Worm (Caenorhabditis elegans) whole organism, L1 larva: Measurements from ENCODE around the gene C14E2.6.

Source experiments
- C04F5.9 ChIP-seq: sonication (generic microtip); optimal IDR thresholded peaks from 2 replicates; lab custom pipeline; 2016; ENCODE audit warnings: missing genetic modification characterization, missing compliant biosample characterization
- C16A3.4 ChIP-seq: fragments of 150-350 bp; optimal IDR thresholded peaks from 2 replicates; lab custom pipeline; 2014; ENCODE audit warnings: missing biosample characterization, missing genetic modification characterization
- aha-1 ChIP-seq: fragments of 150-350 bp; optimal IDR thresholded peaks from 2 replicates; lab custom pipeline; 2014; ENCODE audit warnings: missing biosample characterization, missing genetic modification characterization
- ceh-82 ChIP-seq, 3 experiments: fragments of 150-350 bp in 1 of 3; sonication (generic microtip) in 2 of 3; optimal IDR thresholded peaks; 2 replicates each; lab custom pipeline; 2014 to 2017; ENCODE audit warnings: missing biosample characterization in 3 of 3, missing genetic modification characterization in 3 of 3
- ceh-90 ChIP-seq: sonication (generic microtip); optimal IDR thresholded peaks from 2 replicates; lab custom pipeline; 2016; ENCODE audit warnings: missing genetic modification characterization, missing compliant biosample characterization
- ces-1 ChIP-seq: fragments of 150-350 bp; optimal IDR thresholded peaks from 2 replicates; lab custom pipeline; 2014; ENCODE audit warnings: missing biosample characterization, missing genetic modification reagents, missing genetic modification characterization
- dpl-1 ChIP-seq, 3 experiments: fragments of 150-350 bp in 2 of 3; sonication (generic microtip) in 1 of 3; optimal IDR thresholded peaks; 2 replicates each; lab custom pipeline; 2014 to 2017; ENCODE audit warnings: missing biosample characterization in 3 of 3, missing genetic modification characterization in 3 of 3, missing genetic modification reagents in 3 of 3
- dsc-1 ChIP-seq: sonication (generic microtip); optimal IDR thresholded peaks from 2 replicates; lab custom pipeline; 2016; ENCODE audit warnings: mild to moderate bottlenecking, missing genetic modification characterization, missing compliant biosample characterization
- efl-1 ChIP-seq, 4 experiments: fragments of 150-350 bp; optimal IDR thresholded peaks in 3 of 4; peaks in 1 of 4; 1 replicate in 1 of 4; 2 replicates in 3 of 4; lab custom pipeline; 2014; ENCODE audit warnings: missing biosample characterization in 2 of 4, missing genetic modification characterization in 2 of 4, missing genetic modification reagents in 2 of 4
- elt-2 ChIP-seq: sonication (generic microtip); optimal IDR thresholded peaks from 2 replicates; lab custom pipeline; 2016; ENCODE audit warnings: missing genetic modification characterization, mild to moderate bottlenecking, inconsistent platforms, missing compliant biosample characterization, missing genetic modification reagents
- elt-3 ChIP-seq, 6 experiments: fragments of 150-350 bp in 1 of 6; sonication (generic microtip); optimal IDR thresholded peaks; 2 replicates each; lab custom pipeline; 2017 to 2018; ENCODE audit warnings: missing biosample characterization in 6 of 6, missing genetic modification characterization in 6 of 6, inconsistent platforms in 1 of 6
- fkh-8 ChIP-seq: sonication (generic microtip); optimal IDR thresholded peaks from 2 replicates; lab custom pipeline; 2016; ENCODE audit warnings: mild to moderate bottlenecking, missing genetic modification characterization, missing compliant biosample characterization
- grh-1 ChIP-seq: fragments of 200-800 bp; sonication (Bioruptor generic); IDR thresholded peaks from 2 replicates; pipeline ENCODE4 v1.3.6; 2022; ENCODE audit warnings: missing genetic modification reagents, missing genetic modification characterization, missing compliant biosample characterization
- hlh-17 ChIP-seq: fragments of 200-800 bp; sonication (Bioruptor generic); optimal IDR thresholded peaks from 2 replicates; lab custom pipeline; 2018; ENCODE audit warnings: missing genetic modification characterization, mild to moderate bottlenecking, missing compliant biosample characterization, moderate library complexity, borderline replicate concordance
- hpl-2 ChIP-seq: fragments of 150-350 bp; optimal IDR thresholded peaks from 2 replicates; lab custom pipeline; 2014; ENCODE audit warnings: missing biosample characterization, missing genetic modification reagents, missing genetic modification characterization
- irx-1 ChIP-seq: sonication (generic microtip); optimal IDR thresholded peaks from 2 replicates; lab custom pipeline; 2016; ENCODE audit warnings: missing genetic modification characterization, missing compliant biosample characterization
- jun-1 ChIP-seq: fragments of 150-350 bp; optimal IDR thresholded peaks from 2 replicates; lab custom pipeline; 2014; ENCODE audit warnings: missing biosample characterization, missing genetic modification reagents, missing genetic modification characterization
- lin-13 ChIP-seq: fragments of 150-350 bp; optimal IDR thresholded peaks from 2 replicates; lab custom pipeline; 2014; ENCODE audit warnings: missing biosample characterization, missing genetic modification reagents, missing genetic modification characterization
- lin-14 ChIP-seq: fragments of 200-800 bp; sonication (Bioruptor generic); optimal IDR thresholded peaks from 2 replicates; lab custom pipeline; 2018; ENCODE audit warnings: mild to moderate bottlenecking, missing genetic modification characterization, moderate library complexity, missing compliant biosample characterization
- lin-15B ChIP-seq: fragments of 150-350 bp; sonication (generic microtip); optimal IDR thresholded peaks from 3 replicates; lab custom pipeline; 2014; ENCODE audit warnings: missing biosample characterization, missing genetic modification characterization
- lin-35 ChIP-seq, 2 experiments: fragments of 150-350 bp; optimal IDR thresholded peaks; 2 replicates each; lab custom pipeline; 2014; ENCODE audit warnings: missing biosample characterization in 2 of 2, missing genetic modification characterization in 2 of 2, missing genetic modification reagents in 2 of 2
- lir-3 ChIP-seq: sonication (generic microtip); optimal IDR thresholded peaks from 2 replicates; lab custom pipeline; 2016; ENCODE audit warnings: mild to moderate bottlenecking, missing genetic modification characterization, moderate library complexity, missing compliant biosample characterization; ENCODE audit not compliant: poor library complexity
- lsy-2 ChIP-seq, 2 experiments: fragments of 150-350 bp; optimal IDR thresholded peaks; 2 replicates each; lab custom pipeline; 2014; ENCODE audit warnings: missing biosample characterization in 2 of 2, missing genetic modification characterization in 2 of 2
- mdl-1 ChIP-seq, 2 experiments: fragments of 150-350 bp; optimal IDR thresholded peaks; 2 replicates each; lab custom pipeline; 2014 to 2017; ENCODE audit warnings: missing biosample characterization in 2 of 2, missing genetic modification characterization in 2 of 2, inconsistent platforms in 1 of 2
- mep-1 ChIP-seq: fragments of 150-350 bp; optimal IDR thresholded peaks from 2 replicates; lab custom pipeline; 2014; ENCODE audit warnings: missing biosample characterization, missing genetic modification characterization
- nhr-11 ChIP-seq: fragments of 150-350 bp; optimal IDR thresholded peaks from 2 replicates; lab custom pipeline; 2014; ENCODE audit warnings: missing biosample characterization, missing genetic modification characterization
- nhr-20 ChIP-seq: sonication (generic microtip); optimal IDR thresholded peaks from 2 replicates; lab custom pipeline; 2016; ENCODE audit warnings: mild to moderate bottlenecking, missing genetic modification characterization, missing compliant biosample characterization
- nhr-47 ChIP-seq: sonication (generic microtip); optimal IDR thresholded peaks from 2 replicates; lab custom pipeline; 2016; ENCODE audit warnings: mild to moderate bottlenecking, missing genetic modification characterization, moderate library complexity, missing compliant biosample characterization
- nhr-71 ChIP-seq: sonication (generic microtip); optimal IDR thresholded peaks from 2 replicates; lab custom pipeline; 2016; ENCODE audit warnings: mild to moderate bottlenecking, missing genetic modification characterization, moderate library complexity, missing compliant biosample characterization
- nhr-76 ChIP-seq: sonication (generic microtip); optimal IDR thresholded peaks from 2 replicates; lab custom pipeline; 2017; ENCODE audit warnings: missing biosample characterization, missing genetic modification characterization
- nhr-77 ChIP-seq: fragments of 150-350 bp; optimal IDR thresholded peaks from 2 replicates; lab custom pipeline; 2014; ENCODE audit warnings: missing biosample characterization, missing genetic modification characterization
- nhr-85 ChIP-seq: sonication (generic microtip); peaks from one replicate; lab custom pipeline; 2016; ENCODE audit warnings: missing genetic modification characterization, inconsistent platforms, missing compliant biosample characterization
- nhr-90 ChIP-seq: sonication (generic microtip); optimal IDR thresholded peaks from 2 replicates; lab custom pipeline; 2016; ENCODE audit warnings: mild to moderate bottlenecking, missing genetic modification characterization, missing compliant biosample characterization; ENCODE audit not compliant: poor library complexity
- pag-3 ChIP-seq: sonication (generic microtip); optimal IDR thresholded peaks from 2 replicates; lab custom pipeline; 2017; ENCODE audit warnings: missing genetic modification characterization, mild to moderate bottlenecking, missing compliant biosample characterization, antibody characterized with exemption, borderline replicate concordance; ENCODE audit not compliant: insufficient read depth
- rnt-1 ChIP-seq: sonication (generic microtip); optimal IDR thresholded peaks from 2 replicates; lab custom pipeline; 2016; ENCODE audit warnings: mild to moderate bottlenecking, missing genetic modification characterization, moderate library complexity, missing compliant biosample characterization
- skn-1 ChIP-seq: fragments of 150-350 bp; optimal IDR thresholded peaks from 2 replicates; lab custom pipeline; 2014; ENCODE audit warnings: missing biosample characterization, missing genetic modification characterization
- snu-23 ChIP-seq: sonication (generic microtip); optimal IDR thresholded peaks from 2 replicates; lab custom pipeline; 2016; ENCODE audit warnings: missing genetic modification characterization, missing compliant biosample characterization
- sox-4 ChIP-seq: sonication (generic microtip); optimal IDR thresholded peaks from 2 replicates; lab custom pipeline; 2016; ENCODE audit warnings: missing genetic modification characterization, missing compliant biosample characterization
- sup-37 ChIP-seq: fragments of 200-800 bp; sonication (Bioruptor generic); optimal IDR thresholded peaks from 2 replicates; lab custom pipeline; 2018; ENCODE audit warnings: mild to moderate bottlenecking, missing genetic modification characterization, missing compliant biosample characterization
- swsn-7 ChIP-seq: sonication (generic microtip); optimal IDR thresholded peaks from 2 replicates; lab custom pipeline; 2016; ENCODE audit warnings: missing genetic modification characterization, missing compliant biosample characterization
- tbx-2 ChIP-seq: sonication (generic microtip); optimal IDR thresholded peaks from 2 replicates; lab custom pipeline; 2016; ENCODE audit warnings: missing genetic modification characterization, missing compliant biosample characterization
- tlp-1 ChIP-seq: fragments of 150-350 bp; optimal IDR thresholded peaks from 2 replicates; lab custom pipeline; 2014; ENCODE audit warnings: missing biosample characterization, missing genetic modification characterization
- unc-130 ChIP-seq: fragments of 150-350 bp; optimal IDR thresholded peaks from 2 replicates; lab custom pipeline; 2017; ENCODE audit warnings: missing biosample characterization, missing genetic modification characterization, inconsistent platforms
- vab-15 ChIP-seq: sonication (generic microtip); optimal IDR thresholded peaks from 2 replicates; lab custom pipeline; 2017; ENCODE audit warnings: missing genotype, mild to moderate bottlenecking, missing genetic modification characterization, missing compliant biosample characterization
- xbp-1 ChIP-seq: sonication (generic microtip); optimal IDR thresholded peaks from 2 replicates; lab custom pipeline; 2016; ENCODE audit warnings: missing genetic modification characterization, missing compliant biosample characterization
- ztf-11 ChIP-seq, 2 experiments: sonication (generic microtip); optimal IDR thresholded peaks; 2 replicates each; lab custom pipeline; 2016 to 2017; ENCODE audit warnings: missing genetic modification characterization in 2 of 2, missing biosample characterization in 1 of 2, missing compliant biosample characterization in 1 of 2

The C14E2.6 gene

DNA sequence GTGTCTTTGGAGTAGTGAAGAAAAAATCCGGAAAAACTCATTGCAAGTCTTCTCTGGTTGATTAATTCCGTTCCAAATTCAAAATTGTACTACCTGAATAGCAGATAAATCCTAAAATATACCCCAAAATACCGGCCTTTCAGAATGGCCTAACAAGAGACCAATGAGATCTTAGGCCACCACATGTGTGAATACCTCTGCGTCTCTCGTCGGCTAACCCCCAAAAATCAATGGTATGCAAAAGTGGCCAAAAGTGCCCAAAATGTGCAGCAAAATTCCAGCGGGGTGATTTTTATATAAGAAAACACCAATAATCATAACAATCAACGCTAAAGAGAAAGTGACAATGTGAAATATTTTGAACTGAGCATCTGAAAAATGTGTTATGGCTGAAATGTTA lies 23.8 kb upstream of the C14E2.6 start, which contains the start of gene T26C11.9:
T26C11.9 (minus strand) TSS at position 254 of the 400 bp plus-strand sequence.
- TF ChIP-seq lir-3 (tag; lab: Kevin White, UChicago) (peak; percentile 65), ces-1 (GFP tag; lab: Kevin White, UChicago) (no peak), tlp-1 (tag; lab: Kevin White, UChicago) (no peak), sox-4 (tag; lab: Kevin White, UChicago) (no peak), nhr-85 (tag; lab: Kevin White, UChicago) (peak; percentile 66), hlh-17 (GFP tag; lab: Kevin White, UChicago) (no peak), aha-1 (tag; lab: Kevin White, UChicago) (no peak), lin-15B (tag; lab: Kevin White, UChicago) (peak; percentile 59), C16A3.4 (no peak), elt-3 (tag; optimal IDR thresholded peaks at IDR 0.05; lab: Kevin White, UChicago) (no peak), jun-1 (peak; percentile 7), ztf-11 (tag; optimal IDR thresholded peaks at IDR 0.05; lab: Kevin White, UChicago) (peak in 1 of 2 experiments; percentile 20), irx-1 (peak; percentile 17), xbp-1 (tag; lab: Kevin White, UChicago) (peak; percentile 16), nhr-76 (no peak), ceh-82 (tag; optimal IDR thresholded peaks at IDR 0.05; lab: Kevin White, UChicago) (peak in 2 of 3 experiments; percentile 2 to 21), efl-1 (optimal IDR thresholded peaks at IDR 0.05; lab: Kevin White, UChicago) (peak; percentile 27 to 34), efl-1 (GFP tag; optimal IDR thresholded peaks at IDR 0.05 in 1 of 2; lab: Kevin White, UChicago) (peak; percentile 36 to 85), snu-23 (GFP tag; lab: Kevin White, UChicago) (peak; percentile 23), hpl-2 (no peak), pag-3 (tag; lab: Kevin White, UChicago) (no peak), grh-1 (GFP tag; lab: Robert Waterston, UW) (peak; percentile 25; the same call in 1 of the 2 replicates), nhr-47 (tag; lab: Kevin White, UChicago) (peak; percentile 56), ceh-90 (tag; lab: Kevin White, UChicago) (peak; percentile 67), tbx-2 (peak; percentile 43), swsn-7 (tag; lab: Kevin White, UChicago) (peak; percentile 11), vab-15 (tag; lab: Kevin White, UChicago) (peak; percentile 10), mdl-1 (tag; optimal IDR thresholded peaks at IDR 0.05; lab: Kevin White, UChicago) (no peak), skn-1 (peak; percentile 51), fkh-8 (peak; percentile 31), nhr-71 (tag; lab: Kevin White, UChicago) (peak; percentile 54), unc-130 (tag; lab: Kevin White, UChicago) (no peak), lin-35 (GFP tag; optimal IDR thresholded peaks at IDR 0.05; lab: Kevin White, UChicago) (peak; percentile 35 to 40), mep-1 (tag; lab: Kevin White, UChicago) (peak; percentile 41), dsc-1 (peak; percentile 15), dpl-1 (GFP tag; optimal IDR thresholded peaks at IDR 0.05; lab: Kevin White, UChicago) (peak; percentile 17 to 25 (median 22)), rnt-1 (tag; lab: Kevin White, UChicago) (peak; percentile 89), nhr-90 (tag; lab: Kevin White, UChicago) (peak; percentile 31), lin-14 (GFP tag; lab: Kevin White, UChicago) (peak; percentile 35), nhr-20 (tag; lab: Kevin White, UChicago) (no peak)

DNA sequence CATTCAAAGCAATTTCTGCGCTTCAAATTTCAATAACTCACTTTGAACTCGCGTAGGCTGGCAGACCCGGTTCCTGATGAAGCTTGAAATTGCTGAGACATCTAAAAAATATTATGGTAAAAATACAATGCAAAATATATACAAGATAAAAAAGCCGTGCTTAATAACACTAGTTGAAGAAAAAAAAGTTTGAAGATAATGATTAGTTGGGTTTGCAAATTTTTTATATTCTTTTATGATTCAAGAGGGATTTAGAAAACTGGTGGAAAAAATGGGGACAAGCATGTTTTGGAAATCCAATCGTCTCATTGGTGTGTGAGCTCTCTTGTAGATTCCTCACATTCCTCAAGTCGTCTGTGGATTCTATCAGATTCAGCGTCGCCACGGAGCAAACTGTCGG lies 22.8 kb upstream of the C14E2.6 start, which contains the start of gene ceh-21:
ceh-21 (minus strand) TSS at position 101 of the 400 bp plus-strand sequence.
- TF ChIP-seq sup-37 (GFP tag; lab: Kevin White, UChicago) (no peak), lin-13 (GFP tag; lab: Kevin White, UChicago) (no peak), nhr-11 (tag; lab: Kevin White, UChicago) (no peak), nhr-77 (no peak), C04F5.9 (tag; lab: Kevin White, UChicago) (no peak), lsy-2 (tag; optimal IDR thresholded peaks at IDR 0.05; lab: Kevin White, UChicago) (no peak), jun-1 (no peak), elt-2 (tag; lab: Kevin White, UChicago) (no peak), nhr-20 (tag; lab: Kevin White, UChicago) (no peak), efl-1 (optimal IDR thresholded peaks at IDR 0.05; lab: Kevin White, UChicago) (no peak), efl-1 (GFP tag; optimal IDR thresholded peaks at IDR 0.05 in 1 of 2; lab: Kevin White, UChicago) (no peak), pag-3 (tag; lab: Kevin White, UChicago) (no peak)
